Fruit fly (Drosophila melanogaster) whole organism, adult: ENCODE data around the gene CG46397.

Experiments
- kay ChIP-seq: fragments of 200-800 bp; sonication (Bioruptor generic); peaks from one replicate; lab custom pipeline; 2016; ENCODE audit warnings: missing biosample characterization, missing genetic modification characterization, borderline replicate concordance
- ovo ChIP-seq: fragments of 200-800 bp; sonication (Bioruptor generic); optimal IDR thresholded peaks from 2 replicates; lab custom pipeline; 2016; ENCODE audit warnings: missing biosample characterization, missing genetic modification characterization
- toe ChIP-seq: fragments of 200-800 bp; sonication (Bioruptor generic); optimal IDR thresholded peaks from 2 replicates; lab custom pipeline; 2016; ENCODE audit warnings: missing biosample characterization, missing genetic modification characterization

dm6 chr2L:8987251-8987937 lies 40.3 kb downstream of the CG46397 start:
- TF ChIP-seq toe (GFP tag; lab: Kevin White, UChicago): no peak
- no peak for TF ChIP-seq ovo (GFP tag; lab: Kevin White, UChicago)
- peak; percentile 77 for TF ChIP-seq kay (GFP tag; lab: Kevin White, UChicago)
